Fruit fly (Drosophila melanogaster) whole organism, adult: ENCODE data around the gene Lcp65Ac.

ENCODE experiments used
- CG11617 ChIP-seq: fragments of 200-800 bp; sonication (Bioruptor generic); optimal IDR thresholded peaks from 2 replicates; lab custom pipeline; 2017; ENCODE audit warnings: mild to moderate bottlenecking, missing biosample characterization, missing genetic modification reagents, missing genetic modification characterization
- CG1620 ChIP-seq: fragments of 200-800 bp; sonication (Bioruptor generic); optimal IDR thresholded peaks from 2 replicates; lab custom pipeline; 2016; ENCODE audit warnings: missing biosample characterization, missing genetic modification characterization
- CG7101 ChIP-seq: fragments of 200-800 bp; sonication (Bioruptor generic); optimal IDR thresholded peaks from 2 replicates; lab custom pipeline; 2018; ENCODE audit warnings: missing biosample characterization, mild to moderate bottlenecking, missing genetic modification characterization, moderate library complexity
- Clk ChIP-seq: fragments of 200-800 bp; sonication (Bioruptor generic); optimal IDR thresholded peaks from 2 replicates; lab custom pipeline; 2017; ENCODE audit warnings: missing biosample characterization, missing genetic modification characterization
- Hr96 ChIP-seq: fragments of 200-800 bp; sonication (Bioruptor generic); optimal IDR thresholded peaks from 2 replicates; lab custom pipeline; 2016; ENCODE audit warnings: missing biosample characterization, missing genetic modification characterization
- Mnt ChIP-seq: fragments of 200-800 bp; sonication (Bioruptor generic); optimal IDR thresholded peaks from 2 replicates; lab custom pipeline; 2016; ENCODE audit warnings: missing biosample characterization, mild to moderate bottlenecking, missing genetic modification characterization
- cic ChIP-seq: fragments of 200-800 bp; sonication (Bioruptor generic); optimal IDR thresholded peaks from 2 replicates; lab custom pipeline; 2017; ENCODE audit warnings: missing biosample characterization, mild to moderate bottlenecking, missing genetic modification characterization, moderate library complexity
- kay ChIP-seq: fragments of 200-800 bp; sonication (Bioruptor generic); peaks from one replicate; lab custom pipeline; 2016; ENCODE audit warnings: missing biosample characterization, missing genetic modification characterization, borderline replicate concordance
- ovo ChIP-seq: fragments of 200-800 bp; sonication (Bioruptor generic); optimal IDR thresholded peaks from 2 replicates; lab custom pipeline; 2016; ENCODE audit warnings: missing biosample characterization, missing genetic modification characterization
- toe ChIP-seq: fragments of 200-800 bp; sonication (Bioruptor generic); optimal IDR thresholded peaks from 2 replicates; lab custom pipeline; 2016; ENCODE audit warnings: missing biosample characterization, missing genetic modification characterization

DNA sequence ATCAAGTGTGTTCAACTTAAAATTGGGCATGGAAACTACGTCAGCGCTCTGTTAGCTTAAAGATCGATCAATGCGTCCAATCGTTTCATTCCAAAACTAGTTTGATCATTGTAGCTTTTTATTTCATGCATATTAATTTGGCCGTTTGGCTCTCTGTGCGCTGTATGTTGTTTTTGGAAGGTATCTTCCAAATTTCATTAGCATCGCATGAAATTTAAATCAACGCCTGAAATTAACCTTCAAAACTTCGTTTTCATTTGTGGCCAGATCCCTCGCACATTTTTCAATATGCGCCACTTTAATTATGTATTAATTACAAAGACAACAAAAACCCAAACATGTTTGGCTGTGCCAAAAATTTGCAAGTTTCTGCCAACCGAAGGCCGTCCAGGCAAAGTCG is 6.0 kb upstream of the Lcp65Ac start:
- no peak for TF ChIP-seq Clk (GFP tag; lab: Kevin White, UChicago)
- no peak for TF ChIP-seq kay (GFP tag; lab: Kevin White, UChicago)
- no peak for TF ChIP-seq Mnt (GFP tag; lab: Kevin White, UChicago)
- TF ChIP-seq CG7101 = no peak
- TF ChIP-seq CG1620 (GFP tag; lab: Kevin White, UChicago) = no peak
- no peak for TF ChIP-seq toe
- no peak for TF ChIP-seq ovo (GFP tag; lab: Kevin White, UChicago)
- TF ChIP-seq Hr96 (GFP tag; lab: Kevin White, UChicago) = no peak
- no peak for TF ChIP-seq cic
- no peak for TF ChIP-seq CG11617 (GFP tag; lab: Kevin White, UChicago)
